Worm (Caenorhabditis elegans): ENCODE results near the gene F13E6.1.

F13E6.1 gene

DNA sequence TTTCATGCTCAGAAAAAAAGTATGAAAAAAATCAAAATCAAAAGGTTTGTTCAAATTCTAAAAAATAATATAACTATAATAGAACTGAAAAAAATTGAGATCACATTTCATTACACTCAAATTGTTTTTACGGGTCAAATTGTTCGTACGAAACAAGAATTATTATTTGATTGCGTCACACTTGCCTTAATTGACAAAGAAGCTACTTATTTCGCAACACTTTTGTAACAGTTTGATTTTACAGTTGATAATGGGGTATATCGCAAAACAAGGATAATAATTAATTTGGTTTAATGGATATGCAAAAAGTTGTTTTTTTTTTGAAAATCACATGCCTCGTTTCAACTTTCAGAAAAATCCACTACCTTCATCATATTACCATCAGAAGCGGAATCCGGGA lies 15.1 kb upstream of the F13E6.1 start:
- TF ChIP-seq nhr-10 (tag; optimal IDR thresholded peaks at IDR 0.05) (no peak), ceh-82 (tag; optimal IDR thresholded peaks at IDR 0.05) (no peak), Y55F3AM.14 (GFP tag; optimal IDR thresholded peaks at IDR 0.05) (no peak), lin-13 (GFP tag; optimal IDR thresholded peaks at IDR 0.05) (no peak), snpc-4 (tag; optimal IDR thresholded peaks at IDR 0.05) (no peak), C34F6.9 (tag; optimal IDR thresholded peaks at IDR 0.05) (no peak), nhr-6 (tag; optimal IDR thresholded peaks at IDR 0.05) (no peak), nhr-12 (tag; optimal IDR thresholded peaks at IDR 0.05) (no peak), elt-3 (tag; optimal IDR thresholded peaks at IDR 0.05) (no peak), sem-4 (tag; optimal IDR thresholded peaks at IDR 0.05) (no peak), ceh-16 (tag; optimal IDR thresholded peaks at IDR 0.05) (no peak), unc-62 (GFP tag; optimal IDR thresholded peaks at IDR 0.05) (no peak), ZK546.5 (tag; optimal IDR thresholded peaks at IDR 0.05) (no peak), blmp-1 (tag; optimal IDR thresholded peaks at IDR 0.05; ENCODE audit: insufficient read depth) (no peak), nhr-237 (tag; optimal IDR thresholded peaks at IDR 0.05) (no peak), F13H6.1 (tag; optimal IDR thresholded peaks at IDR 0.05) (no peak), nhr-23 (tag; optimal IDR thresholded peaks at IDR 0.05) (no peak), egl-27 (tag; optimal IDR thresholded peaks at IDR 0.05) (no peak), nhr-11 (tag; optimal IDR thresholded peaks at IDR 0.05) (no peak)

DNA sequence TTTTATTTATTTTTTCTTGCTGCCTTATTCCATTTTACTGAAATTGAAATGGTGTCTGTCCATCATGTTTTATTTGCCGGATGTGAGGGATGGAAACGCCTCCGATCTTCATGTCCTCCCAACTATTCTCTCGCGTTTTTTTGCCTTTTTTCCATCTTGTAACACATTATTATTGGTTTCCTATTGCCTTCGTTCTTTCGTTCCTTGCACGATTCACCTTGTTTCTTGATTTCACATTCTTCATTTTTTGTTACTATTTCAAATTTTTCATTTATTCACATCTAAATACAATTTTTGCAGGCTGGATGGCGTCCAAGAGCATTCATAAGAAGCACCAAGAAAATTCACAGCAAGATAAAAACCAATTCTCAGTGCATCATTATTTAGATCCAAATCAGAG lies 14.7 kb upstream of the F13E6.1 start, which contains the start of gene yap-1:
Gene yap-1, plus strand, starts transcription at position 301 of the 400 bp plus-strand sequence.
- no peak for TF ChIP-seq aly-2 (tag; optimal IDR thresholded peaks at IDR 0.05)
- no peak for TF ChIP-seq nhr-129 (tag; optimal IDR thresholded peaks at IDR 0.05)
- no peak for TF ChIP-seq nhr-237 (tag; optimal IDR thresholded peaks at IDR 0.05)
- TF ChIP-seq F13H6.1 (tag; optimal IDR thresholded peaks at IDR 0.05) = no peak
- TF ChIP-seq unc-55 (GFP tag; optimal IDR thresholded peaks at IDR 0.05) = no peak

- TF ChIP-seq nhr-21 (tag; optimal IDR thresholded peaks at IDR 0.05) (peak; percentile 34), mab-5 (tag; optimal IDR thresholded peaks at IDR 0.05) (no peak), peb-1 (tag; optimal IDR thresholded peaks at IDR 0.05) (no peak), unc-62 (GFP tag; optimal IDR thresholded peaks at IDR 0.05) (no peak), ama-1 (optimal IDR thresholded peaks at IDR 0.05) (no peak), mbf-1 (tag; optimal IDR thresholded peaks at IDR 0.05) (no peak), egl-27 (tag; optimal IDR thresholded peaks at IDR 0.05) (no peak), nhr-25 (tag; optimal IDR thresholded peaks at IDR 0.05) (peak; percentile 83), nhr-10 (tag; optimal IDR thresholded peaks at IDR 0.05) (no peak), F13H6.1 (tag; optimal IDR thresholded peaks at IDR 0.05) (no peak), mdl-1 (tag; optimal IDR thresholded peaks at IDR 0.05) (no peak), nhr-237 (tag; optimal IDR thresholded peaks at IDR 0.05) (no peak), sma-9 (GFP tag; optimal IDR thresholded peaks at IDR 0.05) (peak; percentile 64), sma-9 (tag; optimal IDR thresholded peaks at IDR 0.05) (no peak), nhr-12 (tag; optimal IDR thresholded peaks at IDR 0.05) (no peak), unc-39 (tag; optimal IDR thresholded peaks at IDR 0.05) (no peak), ztf-11 (tag; optimal IDR thresholded peaks at IDR 0.05) (no peak), lin-39 (tag; optimal IDR thresholded peaks at IDR 0.05) (no peak), aly-2 (tag; optimal IDR thresholded peaks at IDR 0.05) (no peak), nhr-23 (tag; optimal IDR thresholded peaks at IDR 0.05) (no peak), zag-1 (tag; optimal IDR thresholded peaks at IDR 0.05) (no peak), Y55F3AM.14 (GFP tag; optimal IDR thresholded peaks at IDR 0.05) (no peak), ztf-4 (tag; optimal IDR thresholded peaks at IDR 0.05) (no peak), sem-4 (tag; optimal IDR thresholded peaks at IDR 0.05) (peak; percentile 14), lin-11 (tag; optimal IDR thresholded peaks at IDR 0.05) (no peak), nhr-6 (tag; optimal IDR thresholded peaks at IDR 0.05) (no peak), skn-1 (tag; optimal IDR thresholded peaks at IDR 0.05) (no peak), elt-3 (tag; optimal IDR thresholded peaks at IDR 0.05) (no peak), sma-3 (GFP tag; optimal IDR thresholded peaks at IDR 0.05) (peak; percentile 17), C34F6.9 (tag; optimal IDR thresholded peaks at IDR 0.05) (no peak), ceh-82 (tag; optimal IDR thresholded peaks at IDR 0.05) (no peak), ceh-16 (tag; optimal IDR thresholded peaks at IDR 0.05) (peak; percentile 48), ZK546.5 (tag; optimal IDR thresholded peaks at IDR 0.05) (no peak), fos-1 (tag; optimal IDR thresholded peaks at IDR 0.05) (peak; percentile 41), alr-1 (tag; optimal IDR thresholded peaks at IDR 0.05) (no peak), nhr-11 (tag; optimal IDR thresholded peaks at IDR 0.05) (no peak), crh-2 (tag; optimal IDR thresholded peaks at IDR 0.05) (no peak), lsy-2 (tag; optimal IDR thresholded peaks at IDR 0.05) (no peak), unc-55 (GFP tag; optimal IDR thresholded peaks at IDR 0.05) (no peak), nhr-77 (tag; optimal IDR thresholded peaks at IDR 0.05) (no peak), elt-1 (tag; optimal IDR thresholded peaks at IDR 0.05) (no peak), gmeb-1 (tag; optimal IDR thresholded peaks at IDR 0.05) (no peak), ztf-1 (GFP tag; conservative IDR thresholded peaks at IDR 0.05) (no peak), snpc-4 (tag; optimal IDR thresholded peaks at IDR 0.05) (no peak), nhr-129 (tag; optimal IDR thresholded peaks at IDR 0.05) (no peak), blmp-1 (tag; optimal IDR thresholded peaks at IDR 0.05; ENCODE audit: insufficient read depth) (peak; percentile 94)
Measured at ce11 chrX:10691232-10691631, 14.3 kb upstream of the F13E6.1 start.

Data from whole organism, L2 larva.